Worm (Caenorhabditis elegans) whole organism, L4 larva: Measurements from ENCODE around the gene best-24.

Experiments
- D1046.2 ChIP-seq: fragments of 200-800 bp; sonication (Bioruptor generic); IDR thresholded peaks from 2 replicates; pipeline ENCODE4 v1.3.6; 2022; ENCODE audit warnings: missing genetic modification characterization, missing compliant biosample characterization
- R02D3.7 ChIP-seq: fragments of 150-350 bp; sonication (generic microtip); optimal IDR thresholded peaks from 3 replicates; lab custom pipeline; 2014; ENCODE audit warnings: missing biosample characterization, missing genetic modification characterization
- T20F7.1 ChIP-seq: fragments of 200-800 bp; sonication (Bioruptor generic); optimal IDR thresholded peaks from 2 replicates; lab custom pipeline; 2018; ENCODE audit warnings: mild to moderate bottlenecking, missing genetic modification characterization, missing compliant biosample characterization
- Y5F2A.4 ChIP-seq: fragments of 200-800 bp; sonication (Bioruptor generic); optimal IDR thresholded peaks from 2 replicates; lab custom pipeline; 2018; ENCODE audit warnings: mild to moderate bottlenecking, missing genetic modification characterization, missing compliant biosample characterization
- aha-1 ChIP-seq: fragments of 150-350 bp; peaks from one replicate; lab custom pipeline; 2014; ENCODE audit warnings: missing biosample characterization, missing genetic modification characterization
- aly-2 ChIP-seq: sonication (generic microtip); optimal IDR thresholded peaks from 2 replicates; lab custom pipeline; 2018; ENCODE audit warnings: missing biosample characterization, missing genetic modification characterization
- ceh-20 ChIP-seq: fragments of 200-800 bp; sonication (Bioruptor generic); IDR thresholded peaks from 2 replicates; pipeline ENCODE4 v1.3.6; 2022; ENCODE audit warnings: missing genetic modification reagents, missing genetic modification characterization, missing compliant biosample characterization
- ceh-28 ChIP-seq: fragments of 150-350 bp; optimal IDR thresholded peaks from 2 replicates; lab custom pipeline; 2014; ENCODE audit warnings: missing biosample characterization, missing genetic modification reagents, missing genetic modification characterization
- ceh-32 ChIP-seq: sonication (generic microtip); optimal IDR thresholded peaks from 2 replicates; lab custom pipeline; 2016; ENCODE audit warnings: mild to moderate bottlenecking, missing genetic modification characterization, missing compliant biosample characterization; ENCODE audit not compliant: poor library complexity
- cey-2 ChIP-seq: sonication (generic microtip); optimal IDR thresholded peaks from 3 replicates; lab custom pipeline; 2017; ENCODE audit warnings: missing genetic modification characterization, mild to moderate bottlenecking, missing compliant biosample characterization, antibody characterized with exemption, borderline replicate concordance; ENCODE audit not compliant: insufficient read depth
- daf-16 ChIP-seq, 3 experiments: sonication (generic microtip); optimal IDR thresholded peaks; 2 replicates each; lab custom pipeline; 2016 to 2017; ENCODE audit warnings: missing genetic modification characterization in 3 of 3, missing genetic modification reagents in 3 of 3, mild to moderate bottlenecking in 2 of 3, missing compliant biosample characterization in 2 of 3, missing biosample characterization in 1 of 3, moderate library complexity in 1 of 3
- dmd-9 ChIP-seq: fragments of 200-800 bp; sonication (Bioruptor generic); IDR thresholded peaks from 2 replicates; pipeline ENCODE4 v1.3.6; 2022; ENCODE audit warnings: missing genetic modification reagents, missing genetic modification characterization, missing compliant biosample characterization
- dve-1 ChIP-seq: sonication (generic microtip); optimal IDR thresholded peaks from 2 replicates; lab custom pipeline; 2017; ENCODE audit warnings: antibody characterized with exemption, mild to moderate bottlenecking, missing genetic modification characterization, missing compliant biosample characterization; ENCODE audit not compliant: insufficient read depth
- hlh-11 ChIP-seq: fragments of 200-800 bp; sonication (Bioruptor generic); optimal IDR thresholded peaks from 2 replicates; lab custom pipeline; 2018; ENCODE audit warnings: mild to moderate bottlenecking, missing genetic modification characterization, missing compliant biosample characterization
- hlh-30 ChIP-seq: sonication (generic microtip); optimal IDR thresholded peaks from 2 replicates; lab custom pipeline; 2017; ENCODE audit warnings: antibody characterized with exemption, mild to moderate bottlenecking, missing genetic modification characterization, missing compliant biosample characterization; ENCODE audit not compliant: insufficient read depth
- lin-15B ChIP-seq: fragments of 150-350 bp; sonication (generic microtip); optimal IDR thresholded peaks from 3 replicates; lab custom pipeline; 2014; ENCODE audit warnings: missing biosample characterization, missing genetic modification characterization
- lsy-2 ChIP-seq, 2 experiments: fragments of 150-350 bp in 1 of 2; sonication (generic microtip) in 1 of 2; optimal IDR thresholded peaks; 2 replicates each; lab custom pipeline; 2014 to 2017; ENCODE audit warnings: missing biosample characterization in 2 of 2, missing genetic modification characterization in 2 of 2
- mdl-1 ChIP-seq, 2 experiments: fragments of 150-350 bp in 1 of 2; sonication (generic microtip) in 1 of 2; optimal IDR thresholded peaks; 2 replicates each; lab custom pipeline; 2014 to 2017; ENCODE audit warnings: missing biosample characterization in 2 of 2, missing genetic modification characterization in 2 of 2
- mdt-29 ChIP-seq: fragments of 200-800 bp; sonication (Bioruptor generic); IDR thresholded peaks from 2 replicates; pipeline ENCODE4 v1.3.6; 2022; ENCODE audit warnings: missing genetic modification reagents, missing genetic modification characterization, missing compliant biosample characterization
- mxl-3 ChIP-seq: fragments of 200-800 bp; sonication (Bioruptor generic); optimal IDR thresholded peaks from 2 replicates; lab custom pipeline; 2018; ENCODE audit warnings: mild to moderate bottlenecking, missing genetic modification characterization, missing compliant biosample characterization
- nhr-10 ChIP-seq: fragments of 150-350 bp; optimal IDR thresholded peaks from 2 replicates; lab custom pipeline; 2014; ENCODE audit warnings: missing biosample characterization, missing genetic modification characterization
- nhr-102 ChIP-seq: sonication (generic microtip); optimal IDR thresholded peaks from 2 replicates; lab custom pipeline; 2016; ENCODE audit warnings: mild to moderate bottlenecking, missing genetic modification characterization, moderate library complexity, missing compliant biosample characterization
- nhr-25 ChIP-seq: sonication (generic microtip); optimal IDR thresholded peaks from 2 replicates; lab custom pipeline; 2017; ENCODE audit warnings: missing genetic modification characterization, mild to moderate bottlenecking, missing compliant biosample characterization, antibody characterized with exemption, moderate library complexity, borderline replicate concordance; ENCODE audit not compliant: insufficient read depth
- nhr-28 ChIP-seq: fragments of 150-350 bp; optimal IDR thresholded peaks from 2 replicates; lab custom pipeline; 2014; ENCODE audit warnings: missing biosample characterization, missing genetic modification characterization
- rbr-2 ChIP-seq: sonication (generic microtip); optimal IDR thresholded peaks from 2 replicates; lab custom pipeline; 2016; ENCODE audit warnings: missing genotype, missing genetic modification characterization, missing compliant biosample characterization
- set-16 ChIP-seq: fragments of 200-800 bp; sonication (Bioruptor generic); IDR thresholded peaks from 2 replicates; pipeline ENCODE4 v1.3.6; 2022; ENCODE audit warnings: missing genetic modification reagents, missing genetic modification characterization, missing compliant biosample characterization
- spr-1 ChIP-seq: sonication (generic microtip); optimal IDR thresholded peaks from 2 replicates; lab custom pipeline; 2016; ENCODE audit warnings: mild to moderate bottlenecking, missing genetic modification characterization, missing compliant biosample characterization
- tag-97 ChIP-seq: fragments of 200-800 bp; sonication (Bioruptor generic); IDR thresholded peaks from 2 replicates; pipeline ENCODE4 v1.3.6; 2022; ENCODE audit warnings: missing genetic modification characterization, missing compliant biosample characterization
- unc-39 ChIP-seq: sonication (generic microtip); optimal IDR thresholded peaks from 2 replicates; lab custom pipeline; 2017; ENCODE audit warnings: missing biosample characterization, missing genetic modification characterization
- unc-62 ChIP-seq, 3 experiments: fragments of 150-350 bp in 1 of 3; sonication (generic microtip); optimal IDR thresholded peaks in 2 of 3; peaks in 1 of 3; 1 replicate in 1 of 3; 2 replicates in 2 of 3; lab custom pipeline; 2014 to 2017; ENCODE audit warnings: missing biosample characterization in 3 of 3, missing genetic modification characterization in 3 of 3, missing genetic modification reagents in 3 of 3, missing genotype in 1 of 3
- vab-7 ChIP-seq: fragments of 200-800 bp; sonication (Bioruptor generic); IDR thresholded peaks from 2 replicates; pipeline ENCODE4 v1.3.6; 2022; ENCODE audit warnings: missing genetic modification reagents, missing genetic modification characterization, missing compliant biosample characterization
- zfp-3 ChIP-seq: fragments of 200-800 bp; sonication (Bioruptor generic); conservative IDR thresholded peaks from 2 replicates; pipeline ENCODE4 v1.3.6; 2022; ENCODE audit warnings: missing genetic modification reagents, missing genetic modification characterization, missing compliant biosample characterization

The best-24 gene

ce11 chrIII:7897733-7898132 is 3.1 kb upstream of the best-24 start (continued):
- TF ChIP-seq rbr-2 (no peak), aly-2 (tag; lab: Kevin White, UChicago) (no peak), hlh-30 (tag; lab: Kevin White, UChicago) (peak; percentile 33), nhr-10 (tag; lab: Kevin White, UChicago) (no peak), set-16 (GFP tag; lab: Robert Waterston, UW) (no peak), nhr-28 (tag; lab: Kevin White, UChicago) (peak; percentile 81), zfp-3 (GFP tag; lab: Robert Waterston, UW) (no peak), cey-2 (tag; lab: Kevin White, UChicago) (peak; percentile 5), lin-15B (no peak)

ce11 chrIII:7903427-7903826 is 2.6 kb downstream of the best-24 start:
- TF ChIP-seq aha-1 (peak; percentile 43), unc-62 (GFP tag; optimal IDR thresholded peaks at IDR 0.05 in 1 of 2; lab: Kevin White, UChicago) (peak in 1 of 2 experiments; percentile 91), unc-62 (tag; optimal IDR thresholded peaks at IDR 0.05; lab: Kevin White, UChicago) (no peak), set-16 (GFP tag; lab: Robert Waterston, UW) (no peak), D1046.2 (GFP tag; lab: Robert Waterston, UW) (no peak)

- no peak for TF ChIP-seq tag-97 (GFP tag; lab: Robert Waterston, UW)
- TF ChIP-seq daf-16 (GFP tag; optimal IDR thresholded peaks at IDR 0.05; lab: Kevin White, UChicago) = peak in 1 of 2 experiments; percentile 19
- TF ChIP-seq daf-16 (tag; optimal IDR thresholded peaks at IDR 0.05; lab: Kevin White, UChicago) = no peak
- TF ChIP-seq, all 104 proteins: peak for 1
Measured at ce11 chrIII:7907515-7907914, 6.7 kb downstream of the best-24 start, which contains the start of gene pcp-5. TSS of gene pcp-5 (minus strand) at chrIII:7907615.

ce11 chrIII:7909263-7909662 is 8.4 kb downstream of the best-24 start, which contains the start of gene ZK688.1:
TSS of gene ZK688.1 (plus strand) at chrIII:7909563.
- no peak for TF ChIP-seq Y5F2A.4 (GFP tag; lab: Kevin White, UChicago)

ce11 chrIII:7911621-7912020 is 10.8 kb downstream of the best-24 start, which contains the start of gene ZK688.7:
TSS of gene ZK688.7 (minus strand) at chrIII:7911634.
- peak; percentile 31 for TF ChIP-seq mxl-3 (GFP tag; lab: Kevin White, UChicago)
- TF ChIP-seq daf-16 (GFP tag; optimal IDR thresholded peaks at IDR 0.05; lab: Kevin White, UChicago) = no peak
- peak; percentile 84 for TF ChIP-seq daf-16 (tag; optimal IDR thresholded peaks at IDR 0.05; lab: Kevin White, UChicago)
- peak; percentile 2 for TF ChIP-seq T20F7.1 (GFP tag; lab: Kevin White, UChicago)
- TF ChIP-seq mdl-1 (tag; optimal IDR thresholded peaks at IDR 0.05; lab: Kevin White, UChicago) = peak in 1 of 2 experiments; percentile 47
- TF ChIP-seq R02D3.7 (tag; lab: Kevin White, UChicago) = no peak
- TF ChIP-seq spr-1 (tag; lab: Kevin White, UChicago) = no peak
- TF ChIP-seq unc-39 = no peak
- peak in 1 of 2 experiments; percentile 29 for TF ChIP-seq lsy-2 (tag; optimal IDR thresholded peaks at IDR 0.05; lab: Kevin White, UChicago)
- no peak for TF ChIP-seq nhr-102
- no peak for TF ChIP-seq vab-7 (GFP tag; lab: Robert Waterston, UW)
- peak; percentile 60 for TF ChIP-seq nhr-28 (tag; lab: Kevin White, UChicago)
- TF ChIP-seq unc-62 (GFP tag; optimal IDR thresholded peaks at IDR 0.05 in 1 of 2; lab: Kevin White, UChicago) = peak in 1 of 2 experiments; percentile 87
- no peak for TF ChIP-seq unc-62 (tag; optimal IDR thresholded peaks at IDR 0.05; lab: Kevin White, UChicago)
- no peak for TF ChIP-seq nhr-25 (tag; lab: Kevin White, UChicago)
- peak; percentile 56 for TF ChIP-seq hlh-11 (tag; lab: Kevin White, UChicago)
- peak; percentile 86 for TF ChIP-seq hlh-30 (tag; lab: Kevin White, UChicago)
- no peak for TF ChIP-seq mdt-29 (GFP tag; lab: Robert Waterston, UW)
- TF ChIP-seq ceh-28 = no peak
- no peak for TF ChIP-seq dmd-9 (GFP tag; lab: Robert Waterston, UW)
- TF ChIP-seq ceh-20 = no peak
- peak; percentile 60 for TF ChIP-seq dve-1 (tag; lab: Kevin White, UChicago)
- TF ChIP-seq ceh-32 (tag; lab: Kevin White, UChicago) = no peak
